Fruit fly (Drosophila melanogaster): ENCODE measurements around the gene CG13728.

The CG13728 gene

DNA sequence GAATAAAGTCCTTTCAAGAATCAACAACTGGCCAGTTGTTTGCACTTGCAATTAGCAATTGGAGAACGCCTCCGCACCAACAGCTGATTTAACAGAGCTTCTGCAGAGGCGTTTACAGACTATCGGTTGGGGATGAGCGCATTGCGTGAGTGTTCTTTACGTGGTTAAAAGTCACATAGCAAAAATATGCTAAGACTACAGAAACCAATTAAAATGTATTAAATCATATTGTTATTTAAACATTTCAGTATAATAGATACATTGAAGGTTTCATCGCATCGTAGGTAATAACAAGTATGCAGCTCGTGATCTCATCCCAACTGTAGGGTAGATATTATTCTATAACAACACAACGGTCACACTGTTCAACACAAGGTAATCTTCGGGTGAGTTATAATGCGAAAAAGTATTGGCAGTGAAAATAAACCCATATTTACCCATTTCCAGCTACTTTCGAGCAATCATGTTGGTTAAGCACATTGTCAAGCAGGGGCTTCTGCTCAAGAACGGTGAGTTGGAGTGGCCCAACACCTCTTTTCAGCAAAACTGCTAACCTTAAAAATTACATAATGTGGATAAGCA lies 42.7 kb upstream of the CG13728 start, which contains the start of the genes Sec3 and COX7B:
Sec3 (minus strand) TSS at position 86 of the 582 bp plus-strand sequence.
COX7B (plus strand) TSS at position 346 of the 582 bp plus-strand sequence.
- peak in 1 of 2 experiments; percentile 83 for TF ChIP-seq foxo (GFP tag; optimal IDR thresholded peaks at IDR 0.05)
- TF ChIP-seq psq (GFP tag; optimal IDR thresholded peaks at IDR 0.05): peak; percentile 47
- TF ChIP-seq Jra (GFP tag; optimal IDR thresholded peaks at IDR 0.05): peak; percentile 79
- TF ChIP-seq dsf (GFP tag; optimal IDR thresholded peaks at IDR 0.05; ENCODE audit: borderline replicate concordance): peak; percentile 67
- TF ChIP-seq Hr83 (GFP tag; optimal IDR thresholded peaks at IDR 0.05; ENCODE audit: poor library complexity, severe bottlenecking): peak; percentile 58
- TF ChIP-seq dmrt93B (GFP tag; optimal IDR thresholded peaks at IDR 0.05): peak; percentile 33
- TF ChIP-seq GATAd (GFP tag; optimal IDR thresholded peaks at IDR 0.05): no peak
- no peak for TF ChIP-seq Mio (GFP tag; optimal IDR thresholded peaks at IDR 0.05)
- peak; percentile 69 for TF ChIP-seq br (GFP tag; optimal IDR thresholded peaks at IDR 0.05)
- no peak for TF ChIP-seq Dfd (GFP tag; optimal IDR thresholded peaks at IDR 0.05)
- no peak for TF ChIP-seq usp (GFP tag; optimal IDR thresholded peaks at IDR 0.05)
- TF ChIP-seq ey (GFP tag; optimal IDR thresholded peaks at IDR 0.05): peak; percentile 65
- peak; percentile 71 for TF ChIP-seq fru (GFP tag; optimal IDR thresholded peaks at IDR 0.05)
- TF ChIP-seq Abd-B (GFP tag; optimal IDR thresholded peaks at IDR 0.05): no peak
- no peak for TF ChIP-seq tai (GFP tag; optimal IDR thresholded peaks at IDR 0.05)
- TF ChIP-seq dl (GFP tag; optimal IDR thresholded peaks at IDR 0.05; ENCODE audit: insufficient read depth in 1 of 2, partially characterized antibody in 2 of 2): no peak
- TF ChIP-seq brk (GFP tag; optimal IDR thresholded peaks at IDR 0.05): peak; percentile 68
- no peak for TF ChIP-seq pan (optimal IDR thresholded peaks at IDR 0.05)
- no peak for TF ChIP-seq Vsx2 (GFP tag; optimal IDR thresholded peaks at IDR 0.05; ENCODE audit: partially characterized antibody)
- no peak for TF ChIP-seq Hr78 (GFP tag; optimal IDR thresholded peaks at IDR 0.05)
- TF ChIP-seq Myc (optimal IDR thresholded peaks at IDR 0.05): no peak
- TF ChIP-seq CrebA (GFP tag; optimal IDR thresholded peaks at IDR 0.05; ENCODE audit: borderline replicate concordance): no peak
- no peak for TF ChIP-seq jim (GFP tag; optimal IDR thresholded peaks at IDR 0.05)
- TF ChIP-seq woc (GFP tag; optimal IDR thresholded peaks at IDR 0.05): peak; percentile 85
- TF ChIP-seq Dif (GFP tag; optimal IDR thresholded peaks at IDR 0.05; ENCODE audit: partially characterized antibody): no peak
- peak; percentile 86 for TF ChIP-seq h (GFP tag; optimal IDR thresholded peaks at IDR 0.05)
- peak; percentile 77 for TF ChIP-seq rgr (GFP tag; optimal IDR thresholded peaks at IDR 0.05)
- TF ChIP-seq CG9705 (GFP tag; optimal IDR thresholded peaks at IDR 0.05): peak; percentile 70
- TF ChIP-seq Sp1 (GFP tag; optimal IDR thresholded peaks at IDR 0.05): peak; percentile 67
- TF ChIP-seq HLH106 (tag; optimal IDR thresholded peaks at IDR 0.05): peak; percentile 80
- peak; percentile 69 for TF ChIP-seq sv (GFP tag; optimal IDR thresholded peaks at IDR 0.05)
- peak; percentile 19 for TF ChIP-seq CG32264 (GFP tag; optimal IDR thresholded peaks at IDR 0.05)
- TF ChIP-seq Rel (GFP tag; optimal IDR thresholded peaks at IDR 0.05): no peak
- peak; percentile 37 for TF ChIP-seq Rel (tag; optimal IDR thresholded peaks at IDR 0.05)
- TF ChIP-seq N (GFP tag; optimal IDR thresholded peaks at IDR 0.05): no peak
- peak; percentile 63 for TF ChIP-seq sage (GFP tag; optimal IDR thresholded peaks at IDR 0.05)
- no peak for TF ChIP-seq lola (GFP tag; optimal IDR thresholded peaks at IDR 0.05)
- TF ChIP-seq Hnf4 (GFP tag; optimal IDR thresholded peaks at IDR 0.05): peak; percentile 78
- peak; percentile 40 for TF ChIP-seq OdsH (GFP tag; optimal IDR thresholded peaks at IDR 0.05)

DNA sequence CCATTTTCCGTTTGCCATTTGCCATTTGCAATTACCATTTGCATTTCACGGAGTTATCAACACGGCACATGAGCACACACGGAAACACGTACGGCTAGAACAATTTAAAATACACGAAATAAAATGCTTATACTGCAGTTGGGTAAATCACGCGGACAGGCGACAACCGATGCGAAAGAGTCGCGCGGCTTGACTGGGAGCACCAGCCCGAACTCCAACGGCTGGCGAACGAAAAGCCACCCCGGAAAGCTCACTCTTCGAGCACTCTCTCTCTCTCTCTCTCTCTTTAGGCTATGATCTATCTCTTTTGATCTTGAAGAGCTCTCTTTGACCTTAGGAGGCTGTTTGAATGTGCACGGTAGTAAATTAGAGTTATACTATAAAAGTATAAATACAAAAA lies 38.8 kb upstream of the CG13728 start, which contains the start of gene blot:
blot (minus strand) TSS at position 196 of the 400 bp plus-strand sequence.
- TF ChIP-seq dl (GFP tag; optimal IDR thresholded peaks at IDR 0.05; ENCODE audit: insufficient read depth in 1 of 2, partially characterized antibody in 2 of 2) (peak; percentile 93 to 94), Hnf4 (GFP tag; optimal IDR thresholded peaks at IDR 0.05) (no peak), Sp1 (GFP tag; optimal IDR thresholded peaks at IDR 0.05) (peak; percentile 12), br (GFP tag; optimal IDR thresholded peaks at IDR 0.05) (no peak), GATAd (GFP tag; optimal IDR thresholded peaks at IDR 0.05) (no peak), Dfd (GFP tag; optimal IDR thresholded peaks at IDR 0.05) (no peak), N (GFP tag; optimal IDR thresholded peaks at IDR 0.05) (no peak), dmrt93B (GFP tag; optimal IDR thresholded peaks at IDR 0.05) (no peak), Hr83 (GFP tag; optimal IDR thresholded peaks at IDR 0.05; ENCODE audit: poor library complexity, severe bottlenecking) (peak; percentile 57), foxo (GFP tag; optimal IDR thresholded peaks at IDR 0.05) (no peak), Rel (GFP tag; optimal IDR thresholded peaks at IDR 0.05) (peak; percentile 6), Rel (tag; optimal IDR thresholded peaks at IDR 0.05) (no peak), Dif (GFP tag; optimal IDR thresholded peaks at IDR 0.05; ENCODE audit: partially characterized antibody) (peak; percentile 96), Jra (GFP tag; optimal IDR thresholded peaks at IDR 0.05) (no peak), Vsx2 (GFP tag; optimal IDR thresholded peaks at IDR 0.05; ENCODE audit: partially characterized antibody) (peak; percentile 70), brk (GFP tag; optimal IDR thresholded peaks at IDR 0.05) (no peak), rgr (GFP tag; optimal IDR thresholded peaks at IDR 0.05) (peak; percentile 15)

Measured in whole organism, wandering third instar larva.